Worm (Caenorhabditis elegans): ENCODE data around the gene tba-4.
"Not testable (repeated sequence)": the region's sequence is repeated elsewhere in the genome, so short reads cannot be mapped to it uniquely, and the experiment has no call there.

tba-4 gene

ce11 chrII:10912995-10913394, 5.5 kb upstream of the tba-4 start:
- TF ChIP-seq Y79H2A.3 (GFP tag; conservative IDR thresholded peaks at IDR 0.05): no peak

- TF ChIP-seq dpl-1 (GFP tag; optimal IDR thresholded peaks at IDR 0.05) (no peak), Y79H2A.3 (GFP tag; conservative IDR thresholded peaks at IDR 0.05) (no peak), mcd-1 (GFP tag; IDR thresholded peaks at IDR 0.05) (no peak), rec-8 (tag; optimal IDR thresholded peaks at IDR 0.05) (no peak), aptf-3 (GFP tag; IDR thresholded peaks at IDR 0.05) (no peak), chd-7 (tag; optimal IDR thresholded peaks at IDR 0.05) (no peak), F39B2.1 (GFP tag; IDR thresholded peaks at IDR 0.05) (no peak)
Measured at ce11 chrII:10914366-10914765, 4.1 kb upstream of the tba-4 start, which contains the start of gene F44F4.15. TSS of gene F44F4.15 (plus strand) at chrII:10914666.

- TF ChIP-seq atf-7 (tag; optimal IDR thresholded peaks at IDR 0.05) (no peak), tlf-1 (GFP tag; optimal IDR thresholded peaks at IDR 0.05) (no peak), let-607 (tag; optimal IDR thresholded peaks at IDR 0.05) (no peak), mxl-1 (tag; optimal IDR thresholded peaks at IDR 0.05) (no peak), ztf-18 (tag; optimal IDR thresholded peaks at IDR 0.05) (no peak)
Measured at ce11 chrII:10915732-10916131, 2.8 kb upstream of the tba-4 start, which contains the start of gene F44F4.9. TSS of gene F44F4.9 (minus strand) at chrII:10915832.

ce11 chrII:10917174-10917573, 1.3 kb upstream of the tba-4 start, which contains the start of gene F44F4.10:
TSS of gene F44F4.10 (minus strand) at chrII:10917274.
- TF ChIP-seq ceh-27 (GFP tag; optimal IDR thresholded peaks at IDR 0.05): no peak
- TF ChIP-seq B0336.3 (GFP tag; IDR thresholded peaks at IDR 0.05): no peak
- TF ChIP-seq D2030.7 (GFP tag; IDR thresholded peaks at IDR 0.05): no peak
- no peak for TF ChIP-seq hlh-12 (tag; optimal IDR thresholded peaks at IDR 0.05)
- TF ChIP-seq ekl-4 (GFP tag; IDR thresholded peaks at IDR 0.05): no peak
- TF ChIP-seq nhr-179 (tag; optimal IDR thresholded peaks at IDR 0.05): no peak
- TF ChIP-seq lin-54 (GFP tag; optimal IDR thresholded peaks at IDR 0.05): no peak
- TF ChIP-seq nhr-80 (tag; optimal IDR thresholded peaks at IDR 0.05): no peak
- TF ChIP-seq lir-1 (GFP tag; conservative IDR thresholded peaks at IDR 0.05): no peak
- TF ChIP-seq sptf-2 (GFP tag; optimal IDR thresholded peaks at IDR 0.05): no peak
- TF ChIP-seq C06A6.2 (GFP tag; conservative IDR thresholded peaks at IDR 0.05): no peak
- no peak for TF ChIP-seq ztf-18 (tag; optimal IDR thresholded peaks at IDR 0.05)

- not testable (repeated sequence) for TF ChIP-seq hmg-20 (GFP tag; IDR thresholded peaks at IDR 0.05); mxl-1 (tag; optimal IDR thresholded peaks at IDR 0.05); ets-4 (GFP tag; optimal IDR thresholded peaks at IDR 0.05)
Measured at ce11 chrII:10922874-10923273, 4.4 kb downstream of the tba-4 start, which contains the start of gene Y19D2B.1. TSS of gene Y19D2B.1 (minus strand) at chrII:10922974.

ce11 chrII:10923948-10924347, 5.4 kb downstream of the tba-4 start, which contains the start of gene Y19D2B.2:
TSS of gene Y19D2B.2 (plus strand) at chrII:10924248.
- no peak for TF ChIP-seq ceh-91 (GFP tag; IDR thresholded peaks at IDR 0.05)
- no peak for TF ChIP-seq ceh-100 (GFP tag; IDR thresholded peaks at IDR 0.05)
- no peak for TF ChIP-seq B0035.1 (tag; optimal IDR thresholded peaks at IDR 0.05)
- no peak for TF ChIP-seq ztf-18 (tag; optimal IDR thresholded peaks at IDR 0.05)
- TF ChIP-seq Y95B8A.8 (GFP tag; IDR thresholded peaks at IDR 0.05): no peak

- TF ChIP-seq cebp-1 (GFP tag; IDR thresholded peaks at IDR 0.05) (no peak), cebp-1 (tag; optimal IDR thresholded peaks at IDR 0.05) (peak; percentile 14), snpc-4 (GFP tag; optimal IDR thresholded peaks at IDR 0.05) (no peak), snpc-4 (tag; optimal IDR thresholded peaks at IDR 0.05) (peak in 1 of 4 experiments; percentile 2), nfya-2 (GFP tag; IDR thresholded peaks at IDR 0.05) (no peak), ztf-18 (tag; optimal IDR thresholded peaks at IDR 0.05) (no peak), ets-4 (GFP tag; optimal IDR thresholded peaks at IDR 0.05) (no peak), attf-5 (GFP tag; optimal IDR thresholded peaks at IDR 0.05) (no peak), F23B12.7 (tag; optimal IDR thresholded peaks at IDR 0.05; ENCODE audit: insufficient read depth) (peak; percentile 44), mxl-1 (tag; optimal IDR thresholded peaks at IDR 0.05) (no peak), madf-10 (tag; optimal IDR thresholded peaks at IDR 0.05) (peak; percentile 9), madf-3 (GFP tag; IDR thresholded peaks at IDR 0.05) (no peak), Y53F4B.3 (GFP tag; IDR thresholded peaks at IDR 0.05) (no peak)
Measured at ce11 chrII:10924669-10925068, 6.2 kb downstream of the tba-4 start.
